Worm (Caenorhabditis elegans): ENCODE data around the gene T24H7.8.

- TF ChIP-seq nhr-28 (tag; optimal IDR thresholded peaks at IDR 0.05): no peak
- TF ChIP-seq ets-5 (GFP tag; IDR thresholded peaks at IDR 0.05): no peak
- no peak for TF ChIP-seq lin-13 (GFP tag; optimal IDR thresholded peaks at IDR 0.05)
- TF ChIP-seq snpc-4 (tag; optimal IDR thresholded peaks at IDR 0.05): no peak
- no peak for TF ChIP-seq fkh-10 (GFP tag; optimal IDR thresholded peaks at IDR 0.05)
- TF ChIP-seq zag-1 (tag; optimal IDR thresholded peaks at IDR 0.05): no peak
- TF ChIP-seq ztf-11 (tag; optimal IDR thresholded peaks at IDR 0.05): no peak
- no peak for TF ChIP-seq ces-1 (GFP tag; optimal IDR thresholded peaks at IDR 0.05)
- peak; percentile 32 for TF ChIP-seq elt-2 (tag; optimal IDR thresholded peaks at IDR 0.05)
- TF ChIP-seq ceh-82 (tag; optimal IDR thresholded peaks at IDR 0.05): no peak
- TF ChIP-seq nhr-11 (tag; optimal IDR thresholded peaks at IDR 0.05): no peak
- no peak for TF ChIP-seq unc-98 (GFP tag; IDR thresholded peaks at IDR 0.05)
- no peak for TF ChIP-seq nhr-90 (tag; optimal IDR thresholded peaks at IDR 0.05; ENCODE audit: poor library complexity)
Measured at ce11 chrII:6290047-6290582, 48.3 kb downstream of the T24H7.8 start, which contains the start of gene upb-1.
